Worm (Caenorhabditis elegans) whole organism, midembryonic: ENCODE results near the gene C33C12.1.

Experiments
- klf-2 ChIP-seq: fragments of 200-800 bp; sonication (Bioruptor generic); conservative IDR thresholded peaks from 2 replicates; pipeline ENCODE4 v1.3.6; 2022; ENCODE audit warnings: missing genetic modification reagents, missing genetic modification characterization, missing compliant biosample characterization
- ref-1 ChIP-seq: fragments of 200-800 bp; sonication (Bioruptor generic); conservative IDR thresholded peaks from 2 replicates; pipeline ENCODE4 v1.3.6; 2022; ENCODE audit warnings: missing genetic modification reagents, missing genetic modification characterization, missing compliant biosample characterization
- tab-1 ChIP-seq: fragments of 200-800 bp; sonication (Bioruptor generic); IDR thresholded peaks from 2 replicates; pipeline ENCODE4 v1.3.6; 2022; ENCODE audit warnings: missing genetic modification characterization, missing compliant biosample characterization
- ztf-23 ChIP-seq: fragments of 200-800 bp; sonication (Bioruptor generic); IDR thresholded peaks from 2 replicates; pipeline ENCODE4 v1.3.6; 2022; ENCODE audit warnings: missing genetic modification reagents, missing genetic modification characterization, missing compliant biosample characterization
- ztf-29 ChIP-seq: fragments of 200-800 bp; sonication (Bioruptor generic); IDR thresholded peaks from 2 replicates; pipeline ENCODE4 v1.3.6; 2022; ENCODE audit warnings: missing genetic modification reagents, missing genetic modification characterization, missing compliant biosample characterization

DNA sequence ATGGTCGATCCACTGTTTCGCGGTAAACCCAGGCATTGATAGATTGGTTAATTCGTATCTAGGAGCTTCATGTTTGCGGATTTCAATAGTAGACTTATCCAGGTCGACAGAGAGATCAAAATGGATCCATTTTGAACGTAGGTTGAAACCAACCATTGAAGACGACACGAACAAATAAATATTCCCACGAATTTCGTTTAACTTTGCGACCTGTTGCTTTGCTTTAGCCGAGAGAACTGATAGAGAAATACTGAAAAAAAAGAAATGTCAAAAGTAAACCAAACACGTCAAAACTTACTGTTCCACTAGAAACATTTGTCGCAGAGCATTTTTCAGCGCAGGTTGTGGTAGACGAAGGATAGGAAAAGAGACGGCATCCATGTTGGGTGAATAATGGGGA, 29.7 kb upstream of the C33C12.1 start, which contains the start of gene fbxb-38:
- TF ChIP-seq klf-2 (GFP tag; lab: Robert Waterston, UW) (no peak), tab-1 (GFP tag; lab: Robert Waterston, UW) (no peak), ztf-29 (no peak), ref-1 (GFP tag; lab: Robert Waterston, UW) (no peak), ztf-23 (GFP tag; lab: Robert Waterston, UW) (no peak)
